Fruit fly (Drosophila melanogaster): ENCODE results near the gene snRNP-U1-C.

DNA sequence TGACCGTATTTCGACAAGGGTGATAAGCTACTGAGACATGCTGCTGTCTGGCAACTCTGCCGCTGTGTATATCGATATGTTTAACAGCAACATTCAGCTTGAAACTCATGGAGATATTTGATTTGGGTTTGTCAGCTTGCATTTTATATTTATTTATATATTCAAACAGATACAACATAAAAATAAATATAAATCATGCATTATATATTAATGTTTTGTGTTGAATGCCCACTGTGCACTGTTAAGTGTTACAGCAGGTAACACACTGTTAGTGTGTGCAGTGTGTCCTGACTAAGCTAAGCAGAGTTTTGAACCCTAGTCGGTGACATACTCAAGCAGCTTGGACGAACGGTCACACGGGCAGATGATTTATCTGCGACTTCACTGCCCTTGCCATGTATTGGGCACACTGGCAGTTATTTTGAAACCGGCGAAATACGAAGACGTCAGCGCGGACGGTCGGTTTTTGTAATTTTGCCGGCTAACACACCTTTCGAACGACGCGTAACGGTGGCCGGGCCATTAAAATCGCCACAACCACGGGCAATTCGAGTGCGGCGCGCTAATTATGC lies at the start of gene snRNP-U1-C, which contains the start of gene gukh:
- TF ChIP-seq Hr96 (GFP tag; optimal IDR thresholded peaks at IDR 0.05) (peak; percentile 24), CG7101 (tag; optimal IDR thresholded peaks at IDR 0.05) (peak; percentile 84), kay (GFP tag; ENCODE audit: borderline replicate concordance) (no peak)
